Fruit fly (Drosophila melanogaster) whole organism, wandering third instar larva: Measurements from ENCODE around the gene CG4455.

Experiments
- fru ChIP-seq: fragments of 200-800 bp; sonication (Bioruptor generic); optimal IDR thresholded peaks from 3 replicates; lab custom pipeline; 2016; ENCODE audit warnings: missing biosample characterization, mild to moderate bottlenecking, missing genetic modification characterization
- h ChIP-seq: fragments of 200-800 bp; sonication (Bioruptor generic); optimal IDR thresholded peaks from 3 replicates; lab custom pipeline; 2016; ENCODE audit warnings: missing biosample characterization, mild to moderate bottlenecking, missing genetic modification characterization
- lola ChIP-seq: fragments of >200 bp; optimal IDR thresholded peaks from 2 replicates; lab custom pipeline; 2017; ENCODE audit warnings: missing biosample characterization, missing genetic modification characterization
- pan ChIP-seq: fragments of >200 bp; optimal IDR thresholded peaks from 2 replicates; lab custom pipeline; 2017
- sage ChIP-seq: fragments of 200-800 bp; sonication (Bioruptor generic); optimal IDR thresholded peaks from 2 replicates; lab custom pipeline; 2016; ENCODE audit warnings: missing biosample characterization, mild to moderate bottlenecking, missing genetic modification characterization

DNA sequence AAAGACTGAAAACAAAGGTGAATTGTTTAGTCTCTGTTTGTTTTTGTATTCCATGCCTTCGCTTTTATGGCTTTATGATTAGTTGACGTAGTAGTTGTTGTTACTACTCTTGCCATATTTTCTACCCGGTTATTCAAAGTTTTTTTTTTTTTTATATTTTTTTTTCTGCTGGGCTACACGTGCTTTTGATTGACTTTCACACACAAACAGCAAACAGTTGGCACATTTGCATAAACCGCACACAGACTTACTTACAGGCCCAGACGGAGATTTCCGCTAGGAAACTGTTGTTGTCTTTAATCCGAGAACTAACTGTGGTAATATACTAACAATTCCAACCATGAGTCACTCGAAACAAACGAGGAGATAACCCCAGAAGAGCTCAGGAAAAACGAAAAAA lies 36.9 kb upstream of the CG4455 start:
- TF ChIP-seq sage: no peak
- TF ChIP-seq lola (GFP tag; lab: Kevin White, UChicago): no peak
- TF ChIP-seq fru: no peak
- TF ChIP-seq h (GFP tag; lab: Kevin White, UChicago): no peak
- TF ChIP-seq pan (lab: Kevin White, UChicago): no peak
